Worm (Caenorhabditis elegans) whole organism, L4 larva: ENCODE results near the gene atl-1.
A peak's percentile ranks its signal among the peaks of the same experiment; 100 is the strongest.
"Not testable (repeated sequence)": the region's sequence is repeated elsewhere in the genome, so short reads cannot be mapped to it uniquely, and the experiment has no call there.

Experiments used
- T20F7.1 ChIP-seq: fragments of 200-800 bp; sonication (Bioruptor generic); optimal IDR thresholded peaks from 2 replicates; lab custom pipeline; 2018; ENCODE audit warnings: mild to moderate bottlenecking, missing genetic modification characterization, missing compliant biosample characterization
- Y48G9A.11 ChIP-seq: fragments of 200-800 bp; sonication (Bioruptor generic); IDR thresholded peaks from 2 replicates; pipeline ENCODE4 v1.3.6; 2022; ENCODE audit warnings: missing genetic modification reagents, missing genetic modification characterization, missing compliant biosample characterization
- ZK546.5 ChIP-seq, 2 experiments: sonication (generic microtip); optimal IDR thresholded peaks; 2 replicates each; lab custom pipeline; 2017; ENCODE audit warnings: missing biosample characterization in 2 of 2, missing genetic modification characterization in 2 of 2
- arid-1 ChIP-seq: fragments of 200-800 bp; sonication (Bioruptor generic); conservative IDR thresholded peaks from 2 replicates; pipeline ENCODE4 v1.3.6; 2022; ENCODE audit warnings: missing genetic modification reagents, missing genetic modification characterization, missing compliant biosample characterization
- ceh-32 ChIP-seq: sonication (generic microtip); optimal IDR thresholded peaks from 2 replicates; lab custom pipeline; 2016; ENCODE audit warnings: mild to moderate bottlenecking, missing genetic modification characterization, missing compliant biosample characterization; ENCODE audit not compliant: poor library complexity
- ceh-44 ChIP-seq: fragments of 200-800 bp; sonication (Bioruptor generic); IDR thresholded peaks from 2 replicates; pipeline ENCODE4 v1.3.6; 2022; ENCODE audit warnings: missing genetic modification reagents, missing genetic modification characterization, missing compliant biosample characterization
- cey-2 ChIP-seq: sonication (generic microtip); optimal IDR thresholded peaks from 3 replicates; lab custom pipeline; 2017; ENCODE audit warnings: missing genetic modification characterization, mild to moderate bottlenecking, missing compliant biosample characterization, antibody characterized with exemption, borderline replicate concordance; ENCODE audit not compliant: insufficient read depth
- daf-16 ChIP-seq, 3 experiments: sonication (generic microtip); optimal IDR thresholded peaks; 2 replicates each; lab custom pipeline; 2016 to 2017; ENCODE audit warnings: missing genetic modification characterization in 3 of 3, missing genetic modification reagents in 3 of 3, mild to moderate bottlenecking in 2 of 3, missing compliant biosample characterization in 2 of 3, missing biosample characterization in 1 of 3, moderate library complexity in 1 of 3
- daf-8 ChIP-seq: fragments of 200-800 bp; sonication (Bioruptor generic); IDR thresholded peaks from 2 replicates; pipeline ENCODE4 v1.3.6; 2022; ENCODE audit warnings: missing genetic modification characterization, missing compliant biosample characterization
- dmd-6 ChIP-seq: fragments of 200-800 bp; sonication (Bioruptor generic); IDR thresholded peaks from 2 replicates; pipeline ENCODE4 v1.3.6; 2022; ENCODE audit warnings: missing genetic modification reagents, missing genetic modification characterization, missing compliant biosample characterization
- egl-43 ChIP-seq: fragments of 200-800 bp; sonication (Bioruptor generic); IDR thresholded peaks from 2 replicates; pipeline ENCODE4 v1.3.6; 2022; ENCODE audit warnings: missing genetic modification reagents, missing genetic modification characterization, missing compliant biosample characterization
- hlh-11 ChIP-seq: fragments of 200-800 bp; sonication (Bioruptor generic); optimal IDR thresholded peaks from 2 replicates; lab custom pipeline; 2018; ENCODE audit warnings: mild to moderate bottlenecking, missing genetic modification characterization, missing compliant biosample characterization
- hlh-30 ChIP-seq: sonication (generic microtip); optimal IDR thresholded peaks from 2 replicates; lab custom pipeline; 2017; ENCODE audit warnings: antibody characterized with exemption, mild to moderate bottlenecking, missing genetic modification characterization, missing compliant biosample characterization; ENCODE audit not compliant: insufficient read depth
- lin-1 ChIP-seq: fragments of 200-800 bp; sonication (Bioruptor generic); IDR thresholded peaks from 2 replicates; pipeline ENCODE4 v1.3.6; 2022; ENCODE audit warnings: missing genetic modification reagents, missing genetic modification characterization, missing compliant biosample characterization
- lin-13 ChIP-seq: fragments of 150-350 bp; optimal IDR thresholded peaks from 2 replicates; lab custom pipeline; 2014; ENCODE audit warnings: missing biosample characterization, missing genetic modification reagents, missing genetic modification characterization
- lin-29 ChIP-seq: fragments of 200-800 bp; sonication (Bioruptor generic); IDR thresholded peaks from 2 replicates; pipeline ENCODE4 v1.3.6; 2022; ENCODE audit warnings: missing genetic modification reagents, missing genetic modification characterization, missing compliant biosample characterization
- madf-9 ChIP-seq: fragments of 200-800 bp; sonication (Bioruptor generic); conservative IDR thresholded peaks from 2 replicates; pipeline ENCODE4 v1.3.6; 2022; ENCODE audit warnings: missing genetic modification reagents, missing genetic modification characterization, missing compliant biosample characterization
- mdt-29 ChIP-seq: fragments of 200-800 bp; sonication (Bioruptor generic); IDR thresholded peaks from 2 replicates; pipeline ENCODE4 v1.3.6; 2022; ENCODE audit warnings: missing genetic modification reagents, missing genetic modification characterization, missing compliant biosample characterization
- mxl-3 ChIP-seq: fragments of 200-800 bp; sonication (Bioruptor generic); optimal IDR thresholded peaks from 2 replicates; lab custom pipeline; 2018; ENCODE audit warnings: mild to moderate bottlenecking, missing genetic modification characterization, missing compliant biosample characterization
- nhr-237 ChIP-seq: sonication (generic microtip); optimal IDR thresholded peaks from 2 replicates; lab custom pipeline; 2017; ENCODE audit warnings: missing biosample characterization, missing genetic modification characterization
- nhr-28 ChIP-seq: fragments of 150-350 bp; optimal IDR thresholded peaks from 2 replicates; lab custom pipeline; 2014; ENCODE audit warnings: missing biosample characterization, missing genetic modification characterization
- nhr-6 ChIP-seq: fragments of 150-350 bp; optimal IDR thresholded peaks from 2 replicates; lab custom pipeline; 2014; ENCODE audit warnings: missing biosample characterization, missing genetic modification characterization
- pha-4 ChIP-seq, 2 experiments: fragments of 150-350 bp in 1 of 2; fragments of 200-800 bp in 1 of 2; sonication (Bioruptor generic) in 1 of 2; IDR thresholded peaks in 1 of 2; optimal IDR thresholded peaks in 1 of 2; 2 replicates each; pipeline versions ENCODE4 v1.3.6 to Lab custom; 2014 to 2022; ENCODE audit warnings: missing genetic modification characterization in 2 of 2, missing genetic modification reagents in 2 of 2, missing biosample characterization in 1 of 2, missing compliant biosample characterization in 1 of 2
- pqm-1 ChIP-seq: sonication (generic microtip); optimal IDR thresholded peaks from 2 replicates; lab custom pipeline; 2017; ENCODE audit warnings: missing biosample characterization, missing genetic modification characterization
- set-16 ChIP-seq: fragments of 200-800 bp; sonication (Bioruptor generic); IDR thresholded peaks from 2 replicates; pipeline ENCODE4 v1.3.6; 2022; ENCODE audit warnings: missing genetic modification reagents, missing genetic modification characterization, missing compliant biosample characterization
- spr-1 ChIP-seq: sonication (generic microtip); optimal IDR thresholded peaks from 2 replicates; lab custom pipeline; 2016; ENCODE audit warnings: mild to moderate bottlenecking, missing genetic modification characterization, missing compliant biosample characterization
- unc-62 ChIP-seq, 3 experiments: fragments of 150-350 bp in 1 of 3; sonication (generic microtip); optimal IDR thresholded peaks in 2 of 3; peaks in 1 of 3; 1 replicate in 1 of 3; 2 replicates in 2 of 3; lab custom pipeline; 2014 to 2017; ENCODE audit warnings: missing biosample characterization in 3 of 3, missing genetic modification characterization in 3 of 3, missing genetic modification reagents in 3 of 3, missing genotype in 1 of 3
- vab-7 ChIP-seq: fragments of 200-800 bp; sonication (Bioruptor generic); IDR thresholded peaks from 2 replicates; pipeline ENCODE4 v1.3.6; 2022; ENCODE audit warnings: missing genetic modification reagents, missing genetic modification characterization, missing compliant biosample characterization
- ztf-11 ChIP-seq: fragments of 150-350 bp; optimal IDR thresholded peaks from 2 replicates; lab custom pipeline; 2014; ENCODE audit warnings: missing biosample characterization, missing genetic modification characterization
- ztf-7 ChIP-seq: fragments of 150-350 bp; optimal IDR thresholded peaks from 2 replicates; lab custom pipeline; 2014; ENCODE audit warnings: missing biosample characterization, missing genetic modification characterization

The atl-1 gene

DNA sequence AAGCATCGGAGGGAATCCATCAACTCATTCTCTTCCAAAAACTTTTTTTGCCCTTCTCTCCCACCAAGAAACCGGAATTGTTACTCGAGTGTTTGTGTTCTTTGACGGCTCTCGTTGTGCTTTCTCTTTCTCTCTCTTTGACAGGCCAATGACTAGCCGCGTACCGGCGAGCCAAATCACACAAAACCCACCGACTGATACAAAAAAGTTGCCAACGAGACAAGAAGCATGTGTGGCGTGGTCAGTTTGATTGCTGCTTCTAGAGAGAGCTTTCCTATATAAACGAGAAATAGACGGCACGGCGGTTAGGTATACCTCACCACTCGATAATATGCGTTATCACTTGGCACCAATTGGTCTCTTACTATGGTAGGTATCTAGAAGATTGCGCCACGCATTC lies 29.7 kb downstream of the atl-1 start, which contains the start of gene pqn-63:
pqn-63 (plus strand) TSS at position 307 of the 400 bp plus-strand sequence.
- TF ChIP-seq mxl-3 (GFP tag; lab: Kevin White, UChicago) (no peak), ceh-44 (GFP tag; lab: Robert Waterston, UW) (no peak), ztf-11 (tag; lab: Kevin White, UChicago) (no peak), madf-9 (GFP tag; lab: Robert Waterston, UW) (no peak), pqm-1 (tag; lab: Kevin White, UChicago) (no peak), ztf-7 (no peak), dmd-6 (GFP tag; lab: Robert Waterston, UW) (peak; percentile 42; the same call in 1 of the 2 replicates), vab-7 (GFP tag; lab: Robert Waterston, UW) (no peak), daf-8 (GFP tag; lab: Robert Waterston, UW) (no peak)

ce11 chrV:9609217-9609616 lies 36.2 kb downstream of the atl-1 start:
- 0 out of 2 replicates have a peak, but pooled peaks have one; percentile 22 for TF ChIP-seq egl-43 (GFP tag; lab: Robert Waterston, UW)
- peak in 1 of 2 experiments; percentile 92 for TF ChIP-seq unc-62 (GFP tag; optimal IDR thresholded peaks at IDR 0.05 in 1 of 2; lab: Kevin White, UChicago)
- TF ChIP-seq unc-62 (tag; optimal IDR thresholded peaks at IDR 0.05; lab: Kevin White, UChicago): no peak
- TF ChIP-seq ZK546.5 (tag; optimal IDR thresholded peaks at IDR 0.05; lab: Kevin White, UChicago): no peak
- no peak for TF ChIP-seq ztf-11 (tag; lab: Kevin White, UChicago)
- no peak for TF ChIP-seq spr-1
- TF ChIP-seq, all 104 proteins: peak for 2

ce11 chrV:9608256-9608655 lies 37.1 kb downstream of the atl-1 start, which contains the start of gene dop-2:
TSS of gene dop-2 (plus strand) at chrV:9608556.
- TF ChIP-seq cey-2: no peak
- no peak for TF ChIP-seq hlh-30 (tag; lab: Kevin White, UChicago)
- TF ChIP-seq nhr-28 (tag; lab: Kevin White, UChicago): no peak
- TF ChIP-seq hlh-11 (tag; lab: Kevin White, UChicago): no peak
- TF ChIP-seq lin-13: no peak
- TF ChIP-seq mdt-29 (GFP tag; lab: Robert Waterston, UW): no peak
- no peak for TF ChIP-seq ceh-32 (tag; lab: Kevin White, UChicago)
- TF ChIP-seq daf-16 (GFP tag; optimal IDR thresholded peaks at IDR 0.05; lab: Kevin White, UChicago): no peak
- no peak for TF ChIP-seq daf-16 (tag; optimal IDR thresholded peaks at IDR 0.05; lab: Kevin White, UChicago)
- TF ChIP-seq lin-29 (GFP tag; lab: Robert Waterston, UW): no peak
- TF ChIP-seq arid-1: no peak
- no peak for TF ChIP-seq nhr-6
- TF ChIP-seq T20F7.1 (GFP tag; lab: Kevin White, UChicago): no peak
- TF ChIP-seq nhr-237 (tag; lab: Kevin White, UChicago): no peak
- TF ChIP-seq, all 104 proteins: peak for 0

DNA sequence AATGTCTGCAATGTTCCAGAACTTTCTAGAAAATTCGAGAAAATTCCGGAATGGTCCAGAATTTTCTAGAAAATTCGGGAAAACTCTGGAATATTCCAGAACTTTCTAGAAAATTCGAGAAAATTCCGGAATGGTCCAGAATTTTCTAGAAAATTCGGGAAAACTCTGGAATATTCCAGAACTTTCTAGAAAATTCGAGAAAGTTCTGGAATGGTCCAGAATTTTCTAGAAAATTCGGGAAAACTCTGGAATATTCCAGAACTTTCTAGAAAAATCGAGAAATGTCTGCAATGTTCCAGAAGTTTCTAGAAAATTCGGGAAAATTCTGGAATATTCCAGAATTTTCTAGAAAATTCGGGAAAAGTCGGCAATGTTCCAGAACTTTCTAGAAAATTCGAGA lies 41.9 kb downstream of the atl-1 start:
- TF ChIP-seq lin-1 (GFP tag; lab: Robert Waterston, UW) (0 out of 2 replicates have a peak, but pooled peaks have one; percentile 24), pha-4 (GFP tag; IDR thresholded peaks at IDR 0.05; lab: Robert Waterston, UW) (0 out of 2 replicates have a peak, but pooled peaks have one; percentile 27), Y48G9A.11 (0 out of 2 replicates have a peak, but pooled peaks have one; percentile 11)
- not testable (repeated sequence) for TF ChIP-seq pha-4 (tag; optimal IDR thresholded peaks at IDR 0.05; lab: Kevin White, UChicago)

ce11 chrV:9601904-9602303 lies 43.5 kb downstream of the atl-1 start:
- TF ChIP-seq set-16 (GFP tag; lab: Robert Waterston, UW): peak; percentile 69; the same call in 1 of the 2 replicates
